Fruit fly (Drosophila melanogaster) whole organism, embryonic: ENCODE results near the gene CG31988.

Experiments
- ATbp ChIP-seq: fragments of 200-800 bp; sonication (Bioruptor generic); optimal IDR thresholded peaks from 2 replicates; lab custom pipeline; 2017; ENCODE audit warnings: missing biosample characterization, mild to moderate bottlenecking, missing genetic modification characterization, missing genetic modification reagents
- Bdp1 ChIP-seq: fragments of 200-800 bp; sonication (Bioruptor generic); optimal IDR thresholded peaks from 3 replicates; lab custom pipeline; 2016; ENCODE audit warnings: missing biosample characterization, missing genetic modification characterization
- CG11398 ChIP-seq: fragments of 200-800 bp; sonication (Bioruptor generic); optimal IDR thresholded peaks from 2 replicates; lab custom pipeline; 2016; ENCODE audit warnings: missing biosample characterization, missing genetic modification characterization
- CG12104 ChIP-seq: fragments of 200-800 bp; sonication (Bioruptor generic); optimal IDR thresholded peaks from 3 replicates; lab custom pipeline; 2016; ENCODE audit warnings: missing biosample characterization, missing genetic modification characterization
- CG14014 ChIP-seq: fragments of 200-800 bp; sonication (Bioruptor generic); IDR thresholded peaks from 2 replicates; pipeline ENCODE4 v1.3.6; 2022; ENCODE audit warnings: missing biosample characterization, missing genetic modification characterization
- CG15269 ChIP-seq: fragments of 200-800 bp; sonication (Bioruptor generic); optimal IDR thresholded peaks from 2 replicates; lab custom pipeline; 2018; ENCODE audit warnings: missing biosample characterization, mild to moderate bottlenecking, missing genetic modification characterization, moderate library complexity
- CG1529 ChIP-seq: fragments of 200-800 bp; sonication (Bioruptor generic); optimal IDR thresholded peaks from 3 replicates; lab custom pipeline; 2018; ENCODE audit warnings: missing biosample characterization, missing genetic modification characterization
- CG1647 ChIP-seq: fragments of 200-800 bp; sonication (Bioruptor generic); optimal IDR thresholded peaks from 3 replicates; lab custom pipeline; 2016; ENCODE audit warnings: missing biosample characterization, missing genetic modification characterization
- CG17612 ChIP-seq: fragments of 200-800 bp; sonication (Bioruptor generic); IDR thresholded peaks from 2 replicates; pipeline ENCODE4 v1.3.6; 2022; ENCODE audit warnings: missing biosample characterization, missing genetic modification characterization
- CG17912 ChIP-seq: fragments of 200-800 bp; sonication (Bioruptor generic); optimal IDR thresholded peaks from 2 replicates; lab custom pipeline; 2018; ENCODE audit warnings: missing biosample characterization, mild to moderate bottlenecking, missing genetic modification characterization
- CG2712 ChIP-seq: fragments of 200-800 bp; optimal IDR thresholded peaks from 3 replicates; lab custom pipeline; 2019; ENCODE audit warnings: missing biosample characterization, mild to moderate bottlenecking, missing genetic modification characterization, moderate library complexity
- CG31441 ChIP-seq: fragments of 200-800 bp; sonication (Bioruptor generic); IDR thresholded peaks from 2 replicates; pipeline ENCODE4 v1.3.6; 2022; ENCODE audit warnings: missing biosample characterization, missing genetic modification characterization
- CG4360 ChIP-seq: fragments of 200-800 bp; sonication (Bioruptor generic); IDR thresholded peaks from 2 replicates; pipeline ENCODE4 v1.3.6; 2022; ENCODE audit warnings: missing biosample characterization, missing genetic modification characterization
- CG6654 ChIP-seq: fragments of 200-800 bp; sonication (Bioruptor generic); optimal IDR thresholded peaks from 2 replicates; lab custom pipeline; 2017; ENCODE audit warnings: missing biosample characterization, mild to moderate bottlenecking, missing genetic modification characterization
- CG7745 ChIP-seq: fragments of 200-800 bp; sonication (Bioruptor generic); optimal IDR thresholded peaks from 2 replicates; lab custom pipeline; 2018; ENCODE audit warnings: missing biosample characterization, mild to moderate bottlenecking, missing genetic modification characterization, moderate library complexity
- CG8089 ChIP-seq: fragments of 200-800 bp; sonication (Bioruptor generic); optimal IDR thresholded peaks from 3 replicates; lab custom pipeline; 2016; ENCODE audit warnings: missing biosample characterization, missing genetic modification characterization
- CG8478 ChIP-seq: fragments of >200 bp; optimal IDR thresholded peaks from 2 replicates; lab custom pipeline; 2018
- CG9797 ChIP-seq: fragments of 200-800 bp; sonication (Bioruptor generic); optimal IDR thresholded peaks from 3 replicates; lab custom pipeline; 2018; ENCODE audit warnings: missing biosample characterization, mild to moderate bottlenecking, missing genetic modification characterization
- CTCF ChIP-seq: fragments of 200-800 bp; sonication (Bioruptor generic); optimal IDR thresholded peaks from 2 replicates; lab custom pipeline; 2017; ENCODE audit warnings: missing biosample characterization, mild to moderate bottlenecking, missing genetic modification characterization, moderate library complexity
- ERR ChIP-seq: fragments of 200-800 bp; sonication (Bioruptor generic); optimal IDR thresholded peaks from 2 replicates; lab custom pipeline; 2016; ENCODE audit warnings: missing biosample characterization, missing genetic modification characterization
- GATAe ChIP-seq: fragments of 200-800 bp; sonication (Bioruptor generic); conservative IDR thresholded peaks from 2 replicates; pipeline ENCODE4 v1.3.6; 2022; ENCODE audit warnings: missing biosample characterization, missing genetic modification characterization
- HLH4C ChIP-seq: fragments of 200-800 bp; sonication (Bioruptor generic); IDR thresholded peaks from 3 replicates; pipeline ENCODE4 v1.3.6; 2022; ENCODE audit warnings: missing biosample characterization, missing genetic modification characterization; ENCODE audit not compliant: partially characterized antibody
- Hey ChIP-seq: fragments of 200-800 bp; sonication (Bioruptor generic); optimal IDR thresholded peaks from 3 replicates; lab custom pipeline; 2018; ENCODE audit warnings: missing biosample characterization, mild to moderate bottlenecking, missing genetic modification characterization
- Hr78 ChIP-seq, 2 experiments: fragments of 200-800 bp in 1 of 2; fragments of >200 bp in 1 of 2; sonication (Bioruptor generic) in 1 of 2; optimal IDR thresholded peaks; 2 replicates each; lab custom pipeline; 2017 to 2019; ENCODE audit warnings: missing biosample characterization in 2 of 2, missing genetic modification characterization in 2 of 2, mild to moderate bottlenecking in 1 of 2, moderate library complexity in 1 of 2
- Hsf ChIP-seq: fragments of 200-800 bp; sonication (Bioruptor generic); optimal IDR thresholded peaks from 3 replicates; lab custom pipeline; 2016; ENCODE audit warnings: missing biosample characterization, missing genetic modification characterization
- Mad ChIP-seq: fragments of 200-800 bp; sonication (Bioruptor generic); optimal IDR thresholded peaks from 2 replicates; lab custom pipeline; 2016; ENCODE audit warnings: missing biosample characterization, missing genetic modification characterization
- Max ChIP-seq: fragments of 200-800 bp; sonication (Bioruptor generic); optimal IDR thresholded peaks from 2 replicates; lab custom pipeline; 2016; ENCODE audit warnings: missing biosample characterization, mild to moderate bottlenecking, missing genetic modification characterization
- Med ChIP-seq: fragments of 200-800 bp; sonication (Bioruptor generic); peaks from one replicate; lab custom pipeline; 2016; ENCODE audit warnings: missing biosample characterization, missing genetic modification characterization, mild to moderate bottlenecking, inconsistent platforms, moderate library complexity
- Mes4 ChIP-seq: fragments of 200-800 bp; sonication (Bioruptor generic); optimal IDR thresholded peaks from 2 replicates; lab custom pipeline; 2016; ENCODE audit warnings: missing biosample characterization, missing genetic modification characterization
- Nf-YC ChIP-seq: fragments of 200-800 bp; optimal IDR thresholded peaks from 3 replicates; lab custom pipeline; 2019; ENCODE audit warnings: missing biosample characterization, mild to moderate bottlenecking, missing genetic modification characterization, moderate library complexity
- Poxn ChIP-seq: fragments of 200-800 bp; sonication (Bioruptor generic); IDR thresholded peaks from 2 replicates; pipeline ENCODE4 v1.3.6; 2022; ENCODE audit warnings: missing biosample characterization, missing genetic modification characterization
- Ssrp ChIP-seq: fragments of 200-800 bp; sonication (Bioruptor generic); optimal IDR thresholded peaks from 2 replicates; lab custom pipeline; 2018; ENCODE audit warnings: missing biosample characterization, mild to moderate bottlenecking, missing genetic modification characterization, moderate library complexity
- Taf1 ChIP-seq: fragments of 200-800 bp; sonication (Bioruptor generic); IDR thresholded peaks from 2 replicates; pipeline ENCODE4 v1.3.6; 2022; ENCODE audit warnings: missing biosample characterization, missing genetic modification characterization
- ab ChIP-seq: fragments of 200-800 bp; sonication (Bioruptor generic); optimal IDR thresholded peaks from 2 replicates; lab custom pipeline; 2016; ENCODE audit warnings: missing biosample characterization, missing genetic modification characterization
- ara ChIP-seq: fragments of 200-800 bp; sonication (Bioruptor generic); IDR thresholded peaks from 2 replicates; pipeline ENCODE4 v1.3.6; 2022; ENCODE audit warnings: missing biosample characterization, missing genetic modification characterization
- ash1 ChIP-seq: fragments of 200-800 bp; sonication (Bioruptor generic); optimal IDR thresholded peaks from 2 replicates; lab custom pipeline; 2018; ENCODE audit warnings: missing biosample characterization, mild to moderate bottlenecking, missing genetic modification characterization
- bsh ChIP-seq, 2 experiments: fragments of 200-800 bp; sonication (Bioruptor generic); optimal IDR thresholded peaks; 2 replicates each; lab custom pipeline; 2017 to 2018; ENCODE audit warnings: mild to moderate bottlenecking in 2 of 2, missing biosample characterization in 2 of 2, missing genetic modification characterization in 2 of 2, moderate library complexity in 1 of 2
- chinmo ChIP-seq: fragments of 200-800 bp; sonication (Bioruptor generic); IDR thresholded peaks from 4 replicates; pipeline ENCODE4 v1.3.6; 2022; ENCODE audit warnings: missing biosample characterization, missing genetic modification characterization; ENCODE audit not compliant: partially characterized antibody
- dysf ChIP-seq: fragments of 200-800 bp; sonication (Bioruptor generic); IDR thresholded peaks from 3 replicates; pipeline ENCODE4 v1.3.6; 2022; ENCODE audit warnings: missing biosample characterization, missing genetic modification characterization
- esg ChIP-seq: fragments of 200-800 bp; sonication (Bioruptor generic); conservative IDR thresholded peaks from 2 replicates; pipeline ENCODE4 v1.3.6; 2022; ENCODE audit warnings: missing biosample characterization, missing genetic modification characterization
- fru ChIP-seq: fragments of >200 bp; optimal IDR thresholded peaks from 2 replicates; lab custom pipeline; 2017
- fu2 ChIP-seq: fragments of 200-800 bp; sonication (Bioruptor generic); optimal IDR thresholded peaks from 2 replicates; lab custom pipeline; 2016; ENCODE audit warnings: missing biosample characterization, missing genetic modification characterization
- kni ChIP-seq: fragments of 200-800 bp; sonication (Bioruptor generic); optimal IDR thresholded peaks from 3 replicates; lab custom pipeline; 2017; ENCODE audit warnings: mild to moderate bottlenecking, missing biosample characterization, missing genetic modification reagents, missing genetic modification characterization
- lmd ChIP-seq: fragments of 200-800 bp; sonication (Bioruptor generic); IDR thresholded peaks from 2 replicates; pipeline ENCODE4 v1.3.6; 2022; ENCODE audit warnings: missing biosample characterization, missing genetic modification characterization
- luna ChIP-seq: fragments of 200-800 bp; sonication (Bioruptor generic); optimal IDR thresholded peaks from 2 replicates; lab custom pipeline; 2016; ENCODE audit warnings: missing biosample characterization, missing genetic modification characterization
- mld ChIP-seq: fragments of 200-800 bp; sonication (Bioruptor generic); IDR thresholded peaks from 3 replicates; pipeline ENCODE4 v1.3.6; 2022; ENCODE audit warnings: missing biosample characterization, missing genetic modification characterization; ENCODE audit not compliant: partially characterized antibody
- ranshi ChIP-seq: fragments of 200-800 bp; sonication (Bioruptor generic); IDR thresholded peaks from 2 replicates; pipeline ENCODE4 v1.3.6; 2022; ENCODE audit warnings: missing biosample characterization, missing genetic modification characterization
- repo ChIP-seq: fragments of 200-800 bp; sonication (Bioruptor generic); optimal IDR thresholded peaks from 2 replicates; lab custom pipeline; 2016; ENCODE audit warnings: missing biosample characterization, missing genetic modification characterization
- stc ChIP-seq: fragments of 200-800 bp; sonication (Bioruptor generic); IDR thresholded peaks from 2 replicates; pipeline ENCODE4 v1.3.6; 2022; ENCODE audit warnings: missing biosample characterization, missing genetic modification characterization
- tio ChIP-seq: fragments of 200-800 bp; sonication (Bioruptor generic); optimal IDR thresholded peaks from 2 replicates; lab custom pipeline; 2017; ENCODE audit warnings: missing biosample characterization, missing genetic modification characterization, inconsistent platforms
- trh ChIP-seq: fragments of 200-800 bp; sonication (Bioruptor generic); optimal IDR thresholded peaks from 2 replicates; lab custom pipeline; 2016; ENCODE audit warnings: missing biosample characterization, missing genetic modification characterization
- vvl ChIP-seq: fragments of 200-800 bp; sonication (Bioruptor generic); IDR thresholded peaks from 2 replicates; pipeline ENCODE4 v1.3.6; 2022; ENCODE audit warnings: missing biosample characterization, missing genetic modification characterization
- zen ChIP-seq: fragments of 200-800 bp; sonication (Bioruptor generic); optimal IDR thresholded peaks from 3 replicates; lab custom pipeline; 2018; ENCODE audit warnings: missing biosample characterization, mild to moderate bottlenecking, missing genetic modification characterization, moderate library complexity

Gene CG31988

dm6 chr2L:21158554-21158953 lies 44.0 kb downstream of the CG31988 start, which contains the start of the genes Coq3 and Pld3 (continued):
- TF ChIP-seq Mad (peak; percentile 80), bsh (GFP tag; optimal IDR thresholded peaks at IDR 0.05; lab: Kevin White, UChicago) (peak; percentile 81 to 87), CG17612 (no peak), fu2 (GFP tag; lab: Kevin White, UChicago) (peak; percentile 58), CG17912 (GFP tag; lab: Kevin White, UChicago) (peak; percentile 35), ATbp (peak; percentile 68), CG11398 (GFP tag; lab: Kevin White, UChicago) (no peak), ERR (GFP tag; lab: Kevin White, UChicago) (peak; percentile 52), CG9797 (GFP tag; lab: Kevin White, UChicago) (no peak), GATAe (GFP tag; lab: Robert Waterston, UW) (no peak), mld (no peak), Poxn (GFP tag; lab: Robert Waterston, UW) (no peak), Nf-YC (peak; percentile 66), Max (peak; percentile 72), CG14014 (GFP tag; lab: Robert Waterston, UW) (peak; percentile 81), vvl (peak; percentile 94), CG1529 (GFP tag; lab: Kevin White, UChicago) (peak; percentile 65), tio (peak; percentile 77), CG31441 (GFP tag; lab: Robert Waterston, UW) (peak; percentile 92), CG12104 (GFP tag; lab: Kevin White, UChicago) (peak; percentile 54), CG6654 (GFP tag; lab: Kevin White, UChicago) (peak; percentile 45), Med (GFP tag; lab: Kevin White, UChicago) (peak; percentile 97), stc (peak; percentile 69; the same call in 1 of the 2 replicates), CG15269 (tag; lab: Kevin White, UChicago) (peak; percentile 84), HLH4C (GFP tag; lab: Robert Waterston, UW) (no peak), Ssrp (peak; percentile 73), ara (GFP tag; lab: Robert Waterston, UW) (peak; percentile 79), ranshi (GFP tag; lab: Robert Waterston, UW) (peak; percentile 79), Hsf (GFP tag; lab: Kevin White, UChicago) (peak; percentile 85), CTCF (GFP tag; lab: Kevin White, UChicago) (peak; percentile 21), trh (GFP tag; lab: Kevin White, UChicago) (peak; percentile 19), CG8478 (lab: Kevin White, UChicago) (no peak), esg (GFP tag; lab: Robert Waterston, UW) (peak; percentile 38; the same call in 1 of the 2 replicates), CG4360 (GFP tag; lab: Robert Waterston, UW) (peak; percentile 56; the same call in 1 of the 2 replicates), kni (GFP tag; lab: Kevin White, UChicago) (no peak), ab (GFP tag; lab: Kevin White, UChicago) (peak; percentile 30), CG1647 (peak; percentile 54), dysf (GFP tag; lab: Robert Waterston, UW) (peak; percentile 82), fru (lab: Kevin White, UChicago) (no peak), chinmo (no peak), lmd (GFP tag; lab: Robert Waterston, UW) (peak; percentile 78), CG7745 (tag; lab: Kevin White, UChicago) (no peak), Mes4 (GFP tag; lab: Kevin White, UChicago) (peak; percentile 23), Hey (tag; lab: Kevin White, UChicago) (no peak), zen (tag; lab: Kevin White, UChicago) (peak; percentile 72), CG8089 (GFP tag; lab: Kevin White, UChicago) (peak; percentile 39), Hr78 (GFP tag; optimal IDR thresholded peaks at IDR 0.05; lab: Kevin White, UChicago) (no peak), Taf1 (GFP tag; lab: Robert Waterston, UW) (no peak), CG2712 (tag; lab: Kevin White, UChicago) (peak; percentile 88), luna (peak; percentile 31), repo (GFP tag; lab: Kevin White, UChicago) (peak; percentile 49), ash1 (GFP tag; lab: Kevin White, UChicago) (peak; percentile 37), Bdp1 (GFP tag; lab: Kevin White, UChicago) (peak; percentile 55)
